Worm (Caenorhabditis elegans): ENCODE data around the gene F46B6.2.

F46B6.2 gene

DNA sequence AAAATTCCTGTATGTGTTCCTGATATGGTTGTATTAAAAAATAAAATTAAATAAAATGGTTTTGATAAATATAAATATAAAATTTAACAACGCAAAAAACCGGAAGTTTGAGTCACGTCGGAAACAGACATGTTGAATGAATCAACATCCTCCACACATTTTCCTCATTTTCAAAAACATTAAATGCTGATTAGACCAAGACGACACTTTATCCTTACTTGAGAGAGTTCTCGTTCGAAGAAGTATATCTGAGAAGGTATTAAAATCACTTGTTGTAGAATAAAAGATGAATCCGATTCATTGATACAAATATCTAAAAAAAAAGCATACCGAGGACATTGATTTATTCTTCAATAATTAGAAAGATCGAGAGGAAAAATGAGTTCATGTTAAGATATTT lies 26.1 kb downstream of the F46B6.2 start:
- TF ChIP-seq ceh-100 (GFP tag; IDR thresholded peaks at IDR 0.05): no peak
- no peak for TF ChIP-seq let-526 (GFP tag; IDR thresholded peaks at IDR 0.05)
- no peak for TF ChIP-seq F23B12.7 (tag; optimal IDR thresholded peaks at IDR 0.05; ENCODE audit: insufficient read depth)
- TF ChIP-seq B0261.1 (tag; optimal IDR thresholded peaks at IDR 0.05): no peak
- no peak for TF ChIP-seq nhr-90 (tag; optimal IDR thresholded peaks at IDR 0.05)
- no peak for TF ChIP-seq cebp-2 (GFP tag; IDR thresholded peaks at IDR 0.05)
- no peak for TF ChIP-seq fkh-3 (tag; optimal IDR thresholded peaks at IDR 0.05)

DNA sequence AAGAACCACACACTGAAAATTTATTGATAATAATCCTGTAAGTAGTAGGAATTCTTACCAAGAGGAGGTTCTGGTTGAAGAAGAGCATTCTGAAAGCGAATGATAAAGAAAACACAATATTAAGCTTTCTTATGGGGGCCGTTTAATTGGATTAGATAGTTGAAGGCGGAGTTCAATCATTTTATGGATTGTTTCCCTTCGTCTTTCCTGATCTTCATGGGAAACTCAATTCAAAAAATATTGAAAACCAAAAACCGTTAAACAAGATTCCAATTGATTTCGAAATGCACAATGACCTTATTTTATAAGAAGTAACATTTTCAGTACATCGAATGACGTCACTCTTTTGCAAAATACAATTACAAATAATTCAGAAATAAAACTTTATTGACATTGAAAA lies 27.0 kb downstream of the F46B6.2 start, which contains the start of gene F46B6.13:
F46B6.13 (minus strand) TSS at position 101 of the 400 bp plus-strand sequence.
- no peak for TF ChIP-seq ztf-25 (GFP tag; IDR thresholded peaks at IDR 0.05)
- no peak for TF ChIP-seq zim-3 (tag; optimal IDR thresholded peaks at IDR 0.05)
- TF ChIP-seq lin-35 (GFP tag; optimal IDR thresholded peaks at IDR 0.05): no peak
- no peak for TF ChIP-seq ceh-91 (GFP tag; IDR thresholded peaks at IDR 0.05)
- TF ChIP-seq aptf-2 (GFP tag; conservative IDR thresholded peaks at IDR 0.05): no peak
- TF ChIP-seq ztf-3 (GFP tag; optimal IDR thresholded peaks at IDR 0.05): no peak
- TF ChIP-seq Y53G8AR.9 (GFP tag; conservative IDR thresholded peaks at IDR 0.05): no peak
- no peak for TF ChIP-seq lin-26 (GFP tag; IDR thresholded peaks at IDR 0.05)
- no peak for TF ChIP-seq F49E8.2 (tag; optimal IDR thresholded peaks at IDR 0.05; ENCODE audit: insufficient read depth)
- no peak for TF ChIP-seq lsy-27 (tag; optimal IDR thresholded peaks at IDR 0.05; ENCODE audit: borderline replicate concordance, insufficient read depth)
- no peak for TF ChIP-seq F22D6.2 (tag; optimal IDR thresholded peaks at IDR 0.05)

DNA sequence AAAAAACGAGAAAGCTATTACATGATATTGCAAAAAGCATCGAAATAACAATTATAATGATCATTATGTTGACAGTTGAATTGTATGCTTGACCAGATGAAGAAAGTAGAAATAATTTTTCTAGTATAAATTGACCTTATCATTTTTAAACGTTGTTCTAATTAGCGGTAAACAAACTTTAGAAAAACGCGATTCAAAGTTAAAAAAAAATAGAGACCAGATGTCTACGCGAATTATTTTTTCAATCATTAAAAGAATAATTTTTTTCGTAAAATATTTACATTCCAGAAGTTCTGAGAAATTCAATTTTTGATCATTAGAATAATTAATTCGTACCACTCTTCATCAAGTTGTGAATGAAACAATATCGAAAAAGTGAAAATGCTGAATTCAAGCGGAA lies 29.9 kb downstream of the F46B6.2 start, which contains the start of gene F46B6.10:
F46B6.10 (minus strand) TSS at position 101 of the 400 bp plus-strand sequence.
- TF ChIP-seq Y56A3A.18 (GFP tag; IDR thresholded peaks at IDR 0.05): no peak
- TF ChIP-seq F22D6.2 (tag; optimal IDR thresholded peaks at IDR 0.05): no peak
- no peak for TF ChIP-seq Y95B8A.8 (GFP tag; IDR thresholded peaks at IDR 0.05)
- no peak for TF ChIP-seq F39B2.1 (GFP tag; IDR thresholded peaks at IDR 0.05)
- TF ChIP-seq fkh-3 (tag; optimal IDR thresholded peaks at IDR 0.05): no peak
- no peak for TF ChIP-seq let-526 (GFP tag; IDR thresholded peaks at IDR 0.05)
- no peak for TF ChIP-seq tbx-9 (tag; optimal IDR thresholded peaks at IDR 0.05; ENCODE audit: borderline replicate concordance)

DNA sequence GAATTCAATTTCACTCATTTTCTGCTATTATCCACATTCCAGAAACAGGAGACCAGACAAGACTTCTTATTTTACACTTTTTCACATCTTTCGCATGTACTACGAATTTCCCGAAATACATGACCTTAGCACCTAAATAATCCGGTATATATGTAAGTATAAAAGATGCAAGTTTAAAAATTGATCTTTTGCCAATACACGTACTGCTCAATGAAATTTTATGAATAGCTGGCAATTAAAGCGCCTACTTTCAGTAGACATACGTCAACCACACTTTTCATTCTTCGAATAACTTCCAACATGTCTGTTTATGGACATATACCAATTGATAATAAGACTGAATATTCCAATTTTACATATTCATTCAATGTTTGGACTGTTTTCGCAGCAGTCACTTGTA lies 31.1 kb downstream of the F46B6.2 start, which contains the start of gene sru-39:
sru-39 (plus strand) TSS at position 301 of the 400 bp plus-strand sequence.
- TF ChIP-seq ZK185.1 (tag; optimal IDR thresholded peaks at IDR 0.05; ENCODE audit: poor library complexity, severe bottlenecking): no peak
- no peak for TF ChIP-seq tlf-1 (GFP tag; optimal IDR thresholded peaks at IDR 0.05)
- no peak for TF ChIP-seq F22D6.2 (tag; optimal IDR thresholded peaks at IDR 0.05)
- no peak for TF ChIP-seq somi-1 (GFP tag; optimal IDR thresholded peaks at IDR 0.05)
- TF ChIP-seq Y53G8AR.9 (GFP tag; conservative IDR thresholded peaks at IDR 0.05): no peak
- no peak for TF ChIP-seq hlh-12 (tag; optimal IDR thresholded peaks at IDR 0.05)
- no peak for TF ChIP-seq zim-3 (tag; optimal IDR thresholded peaks at IDR 0.05)
- no peak for TF ChIP-seq Y79H2A.3 (GFP tag; conservative IDR thresholded peaks at IDR 0.05)
- no peak for TF ChIP-seq lin-54 (GFP tag; optimal IDR thresholded peaks at IDR 0.05)
- TF ChIP-seq dox-1 (GFP tag; IDR thresholded peaks at IDR 0.05): no peak
- no peak for TF ChIP-seq Y53F4B.3 (GFP tag; IDR thresholded peaks at IDR 0.05)
- no peak for TF ChIP-seq T07F8.4 (tag; optimal IDR thresholded peaks at IDR 0.05)
- TF ChIP-seq rpc-1 (optimal IDR thresholded peaks at IDR 0.05): no peak
- no peak for TF ChIP-seq rpc-1 (tag; optimal IDR thresholded peaks at IDR 0.05)
- TF ChIP-seq unc-62 (GFP tag; optimal IDR thresholded peaks at IDR 0.05): no peak
